Worm (Caenorhabditis elegans): ENCODE data around the gene Y42A5A.3.

Gene Y42A5A.3

DNA sequence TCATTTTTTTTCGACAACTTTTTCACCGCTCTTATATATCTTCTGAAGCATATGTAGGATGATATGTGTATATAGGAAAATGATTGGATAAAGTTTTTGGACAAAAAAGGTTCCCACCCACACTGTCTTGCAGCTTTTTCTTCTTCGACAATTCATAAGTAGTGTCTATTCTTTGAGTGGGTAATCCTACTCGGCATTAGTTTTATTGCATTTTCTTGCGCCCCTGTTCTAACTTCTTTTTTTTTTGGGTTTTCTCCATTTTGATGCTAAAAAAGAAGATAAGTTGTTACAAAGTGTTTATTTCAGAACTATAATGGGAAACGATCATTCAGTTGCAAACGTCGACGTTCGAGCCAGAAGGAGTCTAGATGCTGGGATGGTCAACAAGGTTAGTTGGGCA lies 38.5 kb upstream of the Y42A5A.3 start, which contains the start of gene glb-3:
glb-3 (plus strand) TSS at position 301 of the 400 bp plus-strand sequence.
- TF ChIP-seq mxl-2 (GFP tag; conservative IDR thresholded peaks at IDR 0.05) (no peak), R02D3.7 (tag; optimal IDR thresholded peaks at IDR 0.05) (no peak), nhr-10 (tag; optimal IDR thresholded peaks at IDR 0.05) (no peak), nhr-25 (tag; optimal IDR thresholded peaks at IDR 0.05; ENCODE audit: borderline replicate concordance, insufficient read depth) (no peak), skn-1 (tag; optimal IDR thresholded peaks at IDR 0.05) (no peak), pqm-1 (tag; optimal IDR thresholded peaks at IDR 0.05) (no peak), nhr-42 (GFP tag; IDR thresholded peaks at IDR 0.05) (no peak), snpc-1.2 (GFP tag; IDR thresholded peaks at IDR 0.05) (no peak), lin-39 (tag; optimal IDR thresholded peaks at IDR 0.05) (no peak), lin-1 (GFP tag; IDR thresholded peaks at IDR 0.05) (no peak), ces-1 (GFP tag; optimal IDR thresholded peaks at IDR 0.05) (no peak), daf-16 (GFP tag; optimal IDR thresholded peaks at IDR 0.05) (no peak), daf-16 (tag; optimal IDR thresholded peaks at IDR 0.05) (no peak), unc-62 (GFP tag; optimal IDR thresholded peaks at IDR 0.05 in 1 of 2) (no peak), unc-62 (tag; optimal IDR thresholded peaks at IDR 0.05) (no peak), F26F4.8 (GFP tag; conservative IDR thresholded peaks at IDR 0.05) (no peak)

ce11 chrV:11133516-11133915 lies 37.7 kb upstream of the Y42A5A.3 start:
- no peak for TF ChIP-seq set-16 (GFP tag; IDR thresholded peaks at IDR 0.05)
- no peak for TF ChIP-seq lir-3 (tag; optimal IDR thresholded peaks at IDR 0.05)
- TF ChIP-seq ces-1 (GFP tag; optimal IDR thresholded peaks at IDR 0.05), result no peak

- no peak for TF ChIP-seq zfp-3 (GFP tag; conservative IDR thresholded peaks at IDR 0.05)
- TF ChIP-seq aha-1 (tag), result peak; percentile 70
- no peak for TF ChIP-seq zip-11 (GFP tag; IDR thresholded peaks at IDR 0.05)
- no peak for TF ChIP-seq nhr-76 (tag; optimal IDR thresholded peaks at IDR 0.05)
- TF ChIP-seq set-16 (GFP tag; IDR thresholded peaks at IDR 0.05), result no peak
- TF ChIP-seq pha-4 (GFP tag; IDR thresholded peaks at IDR 0.05), result no peak
- TF ChIP-seq pha-4 (tag; optimal IDR thresholded peaks at IDR 0.05), result no peak
Measured at ce11 chrV:11131801-11132200, 36.0 kb upstream of the Y42A5A.3 start.

DNA sequence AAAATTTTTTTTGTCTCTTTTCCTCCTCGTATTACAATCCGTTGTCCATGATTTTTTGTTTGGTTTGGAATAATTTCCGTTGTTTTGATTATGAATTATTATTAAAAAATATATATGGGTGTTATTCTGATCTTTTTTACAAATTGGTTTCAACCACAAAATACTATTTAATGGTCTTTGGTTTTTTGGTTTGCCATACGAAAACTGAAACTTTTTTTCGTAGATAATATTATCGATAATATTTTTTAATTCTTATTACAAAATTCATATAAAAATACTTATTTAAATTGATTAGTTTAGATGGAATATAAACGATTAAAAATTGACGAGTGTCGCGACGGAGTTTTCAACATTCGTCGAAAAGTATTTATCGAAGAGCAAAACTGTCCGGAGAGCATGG lies 31.4 kb upstream of the Y42A5A.3 start, which contains the start of gene jmjd-5:
jmjd-5 (plus strand) TSS at position 301 of the 400 bp plus-strand sequence.
- no peak for TF ChIP-seq hlh-11 (tag; optimal IDR thresholded peaks at IDR 0.05)
- TF ChIP-seq ctbp-1 (GFP tag; IDR thresholded peaks at IDR 0.05), result no peak
- no peak for TF ChIP-seq set-16 (GFP tag; IDR thresholded peaks at IDR 0.05)
- TF ChIP-seq zfp-2 (tag; optimal IDR thresholded peaks at IDR 0.05), result no peak
- no peak for TF ChIP-seq spr-3 (GFP tag; optimal IDR thresholded peaks at IDR 0.05)
- no peak for TF ChIP-seq snpc-1.2 (GFP tag; IDR thresholded peaks at IDR 0.05)
- TF ChIP-seq madf-5 (GFP tag; IDR thresholded peaks at IDR 0.05), result no peak
- TF ChIP-seq arid-1 (GFP tag; conservative IDR thresholded peaks at IDR 0.05), result no peak
- no peak for TF ChIP-seq mxl-2 (GFP tag; conservative IDR thresholded peaks at IDR 0.05)
- no peak for TF ChIP-seq nhr-111 (GFP tag; optimal IDR thresholded peaks at IDR 0.05)
- TF ChIP-seq nhr-237 (tag; optimal IDR thresholded peaks at IDR 0.05), result no peak
- TF ChIP-seq ama-1 (optimal IDR thresholded peaks at IDR 0.05), result no peak
- TF ChIP-seq php-3 (GFP tag; IDR thresholded peaks at IDR 0.05), result no peak
- no peak for TF ChIP-seq lin-15B (tag; optimal IDR thresholded peaks at IDR 0.05)
- TF ChIP-seq daf-8 (GFP tag; IDR thresholded peaks at IDR 0.05), result no peak

ce11 chrV:11124922-11125321 lies 29.1 kb upstream of the Y42A5A.3 start, which contains the start of gene C06H2.2:
Gene C06H2.2, plus strand, starts transcription at chrV:11125222.
- TF ChIP-seq T20F7.1 (GFP tag; optimal IDR thresholded peaks at IDR 0.05) (peak; percentile 48), lin-29 (GFP tag; IDR thresholded peaks at IDR 0.05) (no peak), egl-43 (GFP tag; IDR thresholded peaks at IDR 0.05) (no peak)

Measured in whole organism, L4 larva.